Fruit fly (Drosophila melanogaster): Measurements from ENCODE around the gene MFS10.
A peak's percentile ranks its signal among the peaks of the same experiment; 100 is the strongest.

MFS10 gene

dm6 chrX:13130175-13130822, 1.5 kb downstream of the MFS10 start (continued):
- TF ChIP-seq sc (optimal IDR thresholded peaks at IDR 0.05) = no peak
- TF ChIP-seq sc (GFP tag; optimal IDR thresholded peaks at IDR 0.05) = peak; percentile 54
- TF ChIP-seq Eip74EF (GFP tag; optimal IDR thresholded peaks at IDR 0.05) = peak in 1 of 2 experiments; percentile 72
- TF ChIP-seq Doc2 (GFP tag; IDR thresholded peaks at IDR 0.05) = no peak
- peak; percentile 45; the same call in 1 of the 3 replicates for TF ChIP-seq CG11695 (GFP tag; IDR thresholded peaks at IDR 0.05)
- TF ChIP-seq CG13296 (GFP tag; optimal IDR thresholded peaks at IDR 0.05) = peak; percentile 76
- peak; percentile 52 for TF ChIP-seq en (GFP tag; optimal IDR thresholded peaks at IDR 0.05)
- TF ChIP-seq run (tag; optimal IDR thresholded peaks at IDR 0.05) = peak; percentile 19
- peak; percentile 73 for TF ChIP-seq CG8388 (GFP tag; optimal IDR thresholded peaks at IDR 0.05)
- TF ChIP-seq cad (GFP tag; optimal IDR thresholded peaks at IDR 0.05) = no peak
- TF ChIP-seq grau (tag; optimal IDR thresholded peaks at IDR 0.05) = peak; percentile 82
- TF ChIP-seq CG3726 (GFP tag; IDR thresholded peaks at IDR 0.05) = no peak
- TF ChIP-seq CG13894 (tag; optimal IDR thresholded peaks at IDR 0.05) = peak; percentile 54
- peak; percentile 79 for TF ChIP-seq Hmr (GFP tag; optimal IDR thresholded peaks at IDR 0.05)
- peak; percentile 3 for TF ChIP-seq corto (GFP tag; optimal IDR thresholded peaks at IDR 0.05)
- TF ChIP-seq CG14965 (GFP tag; optimal IDR thresholded peaks at IDR 0.05; ENCODE audit: borderline replicate concordance) = peak; percentile 18
- TF ChIP-seq CG1529 (GFP tag; optimal IDR thresholded peaks at IDR 0.05) = peak; percentile 73
- peak; percentile 84 for TF ChIP-seq Hand (GFP tag; optimal IDR thresholded peaks at IDR 0.05)
- no peak for TF ChIP-seq Kr (GFP tag; optimal IDR thresholded peaks at IDR 0.05)
- peak; percentile 5 for TF ChIP-seq CTCF (GFP tag; optimal IDR thresholded peaks at IDR 0.05)
- TF ChIP-seq CG17568 (GFP tag; optimal IDR thresholded peaks at IDR 0.05) = peak; percentile 45
- no peak for TF ChIP-seq Sin3A (optimal IDR thresholded peaks at IDR 0.05)
- TF ChIP-seq CG6791 (GFP tag; IDR thresholded peaks at IDR 0.05; ENCODE audit: partially characterized antibody) = no peak
- TF ChIP-seq crc (GFP tag; optimal IDR thresholded peaks at IDR 0.05) = peak; percentile 51
- TF ChIP-seq gce (GFP tag; IDR thresholded peaks at IDR 0.05) = no peak
- no peak for TF ChIP-seq gt (GFP tag; IDR thresholded peaks at IDR 0.05)
- TF ChIP-seq Hsf (GFP tag; optimal IDR thresholded peaks at IDR 0.05) = peak; percentile 54
- peak; percentile 69 for TF ChIP-seq CG9437 (GFP tag; optimal IDR thresholded peaks at IDR 0.05)
- TF ChIP-seq ewg (GFP tag; optimal IDR thresholded peaks at IDR 0.05) = peak; percentile 96
- peak; percentile 52 for TF ChIP-seq repo (GFP tag; optimal IDR thresholded peaks at IDR 0.05)
- TF ChIP-seq da (GFP tag; optimal IDR thresholded peaks at IDR 0.05) = peak; percentile 13
- TF ChIP-seq trem (tag; optimal IDR thresholded peaks at IDR 0.05) = peak; percentile 61
- TF ChIP-seq Taf1 (GFP tag; IDR thresholded peaks at IDR 0.05) = no peak
- peak; percentile 70 for TF ChIP-seq nau (GFP tag; optimal IDR thresholded peaks at IDR 0.05)
- peak; percentile 42 for TF ChIP-seq Abd-B (GFP tag; optimal IDR thresholded peaks at IDR 0.05)
- peak; percentile 64 for TF ChIP-seq CG4820 (GFP tag; optimal IDR thresholded peaks at IDR 0.05)
- TF ChIP-seq Mad (GFP tag; optimal IDR thresholded peaks at IDR 0.05) = peak; percentile 53
- peak; percentile 29 for TF ChIP-seq disco-r (GFP tag; optimal IDR thresholded peaks at IDR 0.05)
- TF ChIP-seq CG10209 (GFP tag; optimal IDR thresholded peaks at IDR 0.05) = peak; percentile 81
- TF ChIP-seq org-1 (GFP tag; optimal IDR thresholded peaks at IDR 0.05) = peak; percentile 80
- TF ChIP-seq Fer1 (GFP tag; optimal IDR thresholded peaks at IDR 0.05) = peak; percentile 83
- no peak for TF ChIP-seq nerfin-2 (GFP tag; IDR thresholded peaks at IDR 0.05; ENCODE audit: partially characterized antibody)
- TF ChIP-seq twi (tag; optimal IDR thresholded peaks at IDR 0.05) = peak; percentile 60
- TF ChIP-seq Side (GFP tag; optimal IDR thresholded peaks at IDR 0.05) = peak; percentile 40
- no peak for TF ChIP-seq CG2889 (GFP tag; IDR thresholded peaks at IDR 0.05)
- TF ChIP-seq so (GFP tag; IDR thresholded peaks at IDR 0.05) = peak; percentile 34; the same call in 1 of the 3 replicates
- TF ChIP-seq CG10565 (GFP tag; optimal IDR thresholded peaks at IDR 0.05) = peak; percentile 33
- peak; percentile 77 for TF ChIP-seq CG18599 (GFP tag; optimal IDR thresholded peaks at IDR 0.05)
- no peak for TF ChIP-seq luna (GFP tag; optimal IDR thresholded peaks at IDR 0.05)
- TF ChIP-seq CG12769 (tag; optimal IDR thresholded peaks at IDR 0.05) = peak; percentile 50
- TF ChIP-seq wdn (GFP tag; IDR thresholded peaks at IDR 0.05) = no peak

All from whole organism, embryonic.